Worm (Caenorhabditis elegans) whole organism, L4 larva: ENCODE measurements around the gene daf-2.
A peak's percentile ranks its signal among the peaks of the same experiment; 100 is the strongest.

Source experiments
- F10B5.3 ChIP-seq: sonication (generic microtip); optimal IDR thresholded peaks from 2 replicates; lab custom pipeline; 2016; ENCODE audit warnings: mild to moderate bottlenecking, missing genetic modification characterization, missing compliant biosample characterization
- Y105C5A.15 ChIP-seq: fragments of 200-800 bp; sonication (Bioruptor generic); IDR thresholded peaks from 2 replicates; pipeline ENCODE4 v1.3.6; 2022; ENCODE audit warnings: missing genetic modification characterization, missing compliant biosample characterization
- aha-1 ChIP-seq: fragments of 150-350 bp; peaks from one replicate; lab custom pipeline; 2014; ENCODE audit warnings: missing biosample characterization, missing genetic modification characterization
- aly-2 ChIP-seq: sonication (generic microtip); optimal IDR thresholded peaks from 2 replicates; lab custom pipeline; 2018; ENCODE audit warnings: missing biosample characterization, missing genetic modification characterization
- arid-1 ChIP-seq: fragments of 200-800 bp; sonication (Bioruptor generic); conservative IDR thresholded peaks from 2 replicates; pipeline ENCODE4 v1.3.6; 2022; ENCODE audit warnings: missing genetic modification reagents, missing genetic modification characterization, missing compliant biosample characterization
- attf-4 ChIP-seq: sonication (generic microtip); optimal IDR thresholded peaks from 3 replicates; lab custom pipeline; 2017; ENCODE audit warnings: missing biosample characterization, missing genetic modification characterization
- ceh-32 ChIP-seq: sonication (generic microtip); optimal IDR thresholded peaks from 2 replicates; lab custom pipeline; 2016; ENCODE audit warnings: mild to moderate bottlenecking, missing genetic modification characterization, missing compliant biosample characterization; ENCODE audit not compliant: poor library complexity
- ceh-44 ChIP-seq: fragments of 200-800 bp; sonication (Bioruptor generic); IDR thresholded peaks from 2 replicates; pipeline ENCODE4 v1.3.6; 2022; ENCODE audit warnings: missing genetic modification reagents, missing genetic modification characterization, missing compliant biosample characterization
- ceh-82 ChIP-seq: sonication (generic microtip); optimal IDR thresholded peaks from 2 replicates; lab custom pipeline; 2017; ENCODE audit warnings: missing biosample characterization, missing genetic modification characterization
- ctbp-1 ChIP-seq: fragments of 200-800 bp; sonication (Bioruptor generic); IDR thresholded peaks from 2 replicates; pipeline ENCODE4 v1.3.6; 2022; ENCODE audit warnings: missing genetic modification reagents, missing genetic modification characterization, missing compliant biosample characterization
- daf-19 ChIP-seq: fragments of 200-800 bp; sonication (Bioruptor generic); conservative IDR thresholded peaks from 2 replicates; pipeline ENCODE4 v1.3.6; 2022; ENCODE audit warnings: missing genetic modification characterization, missing compliant biosample characterization
- dpl-1 ChIP-seq: fragments of 150-350 bp; optimal IDR thresholded peaks from 2 replicates; lab custom pipeline; 2014; ENCODE audit warnings: missing biosample characterization, missing genetic modification reagents, missing genetic modification characterization
- duxl-1 ChIP-seq: sonication (generic microtip); optimal IDR thresholded peaks from 2 replicates; lab custom pipeline; 2016; ENCODE audit warnings: mild to moderate bottlenecking, missing genetic modification characterization, moderate library complexity, missing compliant biosample characterization; ENCODE audit not compliant: poor library complexity
- hif-1 ChIP-seq, 2 experiments: sonication (generic microtip); optimal IDR thresholded peaks; 2 replicates each; lab custom pipeline; 2016 to 2017; ENCODE audit warnings: missing compliant biosample characterization in 2 of 2, missing genetic modification characterization in 2 of 2, missing genetic modification reagents in 2 of 2, missing genotype in 2 of 2, mild to moderate bottlenecking in 1 of 2
- hlh-11 ChIP-seq: fragments of 200-800 bp; sonication (Bioruptor generic); optimal IDR thresholded peaks from 2 replicates; lab custom pipeline; 2018; ENCODE audit warnings: mild to moderate bottlenecking, missing genetic modification characterization, missing compliant biosample characterization
- hlh-30 ChIP-seq: sonication (generic microtip); optimal IDR thresholded peaks from 2 replicates; lab custom pipeline; 2017; ENCODE audit warnings: antibody characterized with exemption, mild to moderate bottlenecking, missing genetic modification characterization, missing compliant biosample characterization; ENCODE audit not compliant: insufficient read depth
- hmg-1.1 ChIP-seq: fragments of 200-800 bp; sonication (Bioruptor generic); IDR thresholded peaks from 2 replicates; pipeline ENCODE4 v1.3.6; 2022; ENCODE audit warnings: missing genetic modification reagents, missing genetic modification characterization, missing compliant biosample characterization
- jun-1 ChIP-seq: fragments of 150-350 bp; optimal IDR thresholded peaks from 2 replicates; lab custom pipeline; 2014; ENCODE audit warnings: missing biosample characterization, missing genetic modification reagents, missing genetic modification characterization
- lim-7 ChIP-seq: fragments of 200-800 bp; sonication (Bioruptor generic); IDR thresholded peaks from 2 replicates; pipeline ENCODE4 v1.3.6; 2022; ENCODE audit warnings: missing genetic modification characterization, missing compliant biosample characterization
- lin-1 ChIP-seq: fragments of 200-800 bp; sonication (Bioruptor generic); IDR thresholded peaks from 2 replicates; pipeline ENCODE4 v1.3.6; 2022; ENCODE audit warnings: missing genetic modification reagents, missing genetic modification characterization, missing compliant biosample characterization
- lin-13 ChIP-seq: fragments of 150-350 bp; optimal IDR thresholded peaks from 2 replicates; lab custom pipeline; 2014; ENCODE audit warnings: missing biosample characterization, missing genetic modification reagents, missing genetic modification characterization
- lin-38 ChIP-seq: fragments of 200-800 bp; sonication (Bioruptor generic); IDR thresholded peaks from 2 replicates; pipeline ENCODE4 v1.3.6; 2022; ENCODE audit warnings: missing genetic modification reagents, missing genetic modification characterization, missing compliant biosample characterization
- lsy-2 ChIP-seq, 2 experiments: fragments of 150-350 bp in 1 of 2; sonication (generic microtip) in 1 of 2; optimal IDR thresholded peaks; 2 replicates each; lab custom pipeline; 2014 to 2017; ENCODE audit warnings: missing biosample characterization in 2 of 2, missing genetic modification characterization in 2 of 2
- madf-5 ChIP-seq, 2 experiments: fragments of 200-800 bp; sonication (Bioruptor generic); IDR thresholded peaks; 2 replicates each; pipeline ENCODE4 v1.3.6; 2022; ENCODE audit warnings: missing compliant biosample characterization in 2 of 2, missing genetic modification characterization in 2 of 2
- madf-9 ChIP-seq: fragments of 200-800 bp; sonication (Bioruptor generic); conservative IDR thresholded peaks from 2 replicates; pipeline ENCODE4 v1.3.6; 2022; ENCODE audit warnings: missing genetic modification reagents, missing genetic modification characterization, missing compliant biosample characterization
- mdl-1 ChIP-seq, 2 experiments: fragments of 150-350 bp in 1 of 2; sonication (generic microtip) in 1 of 2; optimal IDR thresholded peaks; 2 replicates each; lab custom pipeline; 2014 to 2017; ENCODE audit warnings: missing biosample characterization in 2 of 2, missing genetic modification characterization in 2 of 2
- mdt-29 ChIP-seq: fragments of 200-800 bp; sonication (Bioruptor generic); IDR thresholded peaks from 2 replicates; pipeline ENCODE4 v1.3.6; 2022; ENCODE audit warnings: missing genetic modification reagents, missing genetic modification characterization, missing compliant biosample characterization
- mep-1 ChIP-seq: fragments of 150-350 bp; sonication (generic microtip); optimal IDR thresholded peaks from 3 replicates; lab custom pipeline; 2014; ENCODE audit warnings: missing biosample characterization, missing genetic modification characterization
- mes-2 ChIP-seq: sonication (generic microtip); optimal IDR thresholded peaks from 2 replicates; lab custom pipeline; 2016; ENCODE audit warnings: missing genotype, mild to moderate bottlenecking, missing genetic modification characterization, missing compliant biosample characterization; ENCODE audit not compliant: poor library complexity, severe bottlenecking
- nhr-11 ChIP-seq: fragments of 150-350 bp; optimal IDR thresholded peaks from 2 replicates; lab custom pipeline; 2014; ENCODE audit warnings: missing biosample characterization, missing genetic modification characterization
- nhr-25 ChIP-seq: sonication (generic microtip); optimal IDR thresholded peaks from 2 replicates; lab custom pipeline; 2017; ENCODE audit warnings: missing genetic modification characterization, mild to moderate bottlenecking, missing compliant biosample characterization, antibody characterized with exemption, moderate library complexity, borderline replicate concordance; ENCODE audit not compliant: insufficient read depth
- nhr-28 ChIP-seq: fragments of 150-350 bp; optimal IDR thresholded peaks from 2 replicates; lab custom pipeline; 2014; ENCODE audit warnings: missing biosample characterization, missing genetic modification characterization
- nhr-48 ChIP-seq: sonication (generic microtip); optimal IDR thresholded peaks from 2 replicates; lab custom pipeline; 2016; ENCODE audit warnings: mild to moderate bottlenecking, missing genetic modification characterization, missing compliant biosample characterization
- nhr-6 ChIP-seq: fragments of 150-350 bp; optimal IDR thresholded peaks from 2 replicates; lab custom pipeline; 2014; ENCODE audit warnings: missing biosample characterization, missing genetic modification characterization
- nhr-77 ChIP-seq: fragments of 150-350 bp; optimal IDR thresholded peaks from 2 replicates; lab custom pipeline; 2014; ENCODE audit warnings: missing biosample characterization, missing genetic modification characterization
- pqm-1 ChIP-seq: sonication (generic microtip); optimal IDR thresholded peaks from 2 replicates; lab custom pipeline; 2017; ENCODE audit warnings: missing biosample characterization, missing genetic modification characterization
- rbr-2 ChIP-seq: sonication (generic microtip); optimal IDR thresholded peaks from 2 replicates; lab custom pipeline; 2016; ENCODE audit warnings: missing genotype, missing genetic modification characterization, missing compliant biosample characterization
- set-16 ChIP-seq: fragments of 200-800 bp; sonication (Bioruptor generic); IDR thresholded peaks from 2 replicates; pipeline ENCODE4 v1.3.6; 2022; ENCODE audit warnings: missing genetic modification reagents, missing genetic modification characterization, missing compliant biosample characterization
- snpc-1.2 ChIP-seq: fragments of 200-800 bp; sonication (Bioruptor generic); IDR thresholded peaks from 2 replicates; pipeline ENCODE4 v1.3.6; 2022; ENCODE audit warnings: missing genetic modification reagents, missing genetic modification characterization, missing compliant biosample characterization
- tra-1 ChIP-seq: fragments of 200-800 bp; sonication (Bioruptor generic); IDR thresholded peaks from 2 replicates; pipeline ENCODE4 v1.3.6; 2022; ENCODE audit warnings: missing genetic modification reagents, missing genetic modification characterization, missing compliant biosample characterization
- zfp-2 ChIP-seq: sonication (generic microtip); optimal IDR thresholded peaks from 2 replicates; lab custom pipeline; 2016; ENCODE audit warnings: mild to moderate bottlenecking, missing genetic modification characterization, missing compliant biosample characterization
- zfp-3 ChIP-seq: fragments of 200-800 bp; sonication (Bioruptor generic); conservative IDR thresholded peaks from 2 replicates; pipeline ENCODE4 v1.3.6; 2022; ENCODE audit warnings: missing genetic modification reagents, missing genetic modification characterization, missing compliant biosample characterization
- zip-11 ChIP-seq: fragments of 200-800 bp; sonication (Bioruptor generic); IDR thresholded peaks from 2 replicates; pipeline ENCODE4 v1.3.6; 2022; ENCODE audit warnings: missing genetic modification characterization, missing compliant biosample characterization
- zip-2 ChIP-seq: fragments of 150-350 bp; optimal IDR thresholded peaks from 2 replicates; lab custom pipeline; 2014; ENCODE audit warnings: missing biosample characterization, missing genetic modification characterization

Gene daf-2

DNA sequence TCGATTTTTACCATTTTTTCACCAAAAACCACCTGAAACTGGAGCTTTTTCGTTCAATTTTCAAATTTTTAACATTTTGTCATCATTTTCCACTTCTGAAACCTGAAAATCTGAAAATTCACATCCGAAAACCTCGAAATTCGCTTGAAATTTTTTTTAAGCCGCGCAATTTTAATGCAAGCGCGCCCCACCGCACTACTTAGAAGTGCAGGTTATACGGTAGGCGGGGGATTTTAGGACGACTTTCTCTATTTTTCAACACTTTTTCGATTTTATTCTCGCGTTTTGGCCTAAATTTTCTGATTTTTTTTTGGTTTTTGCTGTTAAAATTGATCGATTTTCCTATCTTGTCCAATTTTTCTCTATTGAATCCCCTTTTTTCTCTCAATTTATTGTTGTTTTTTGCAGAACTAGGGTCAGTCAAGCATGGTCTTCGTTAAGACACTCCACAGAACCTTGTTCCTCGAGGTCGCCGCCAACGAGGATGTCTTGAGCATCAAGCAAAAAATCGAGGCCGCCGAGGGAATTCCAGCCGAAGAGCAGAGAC is 27.3 kb upstream of the daf-2 start, which contains the start of gene ubl-1 (continued):
- peak; percentile 69 for TF ChIP-seq nhr-28 (tag; lab: Kevin White, UChicago)
- no peak for TF ChIP-seq madf-5 (GFP tag; IDR thresholded peaks at IDR 0.05; lab: Robert Waterston, UW)
- TF ChIP-seq hlh-30 (tag; lab: Kevin White, UChicago) = peak; percentile 66
- peak; percentile 80 for TF ChIP-seq zfp-2
- peak; percentile 88 for TF ChIP-seq nhr-77 (tag; lab: Kevin White, UChicago)
- TF ChIP-seq aha-1 (tag; lab: Kevin White, UChicago) = peak; percentile 85
- TF ChIP-seq mdt-29 (GFP tag; lab: Robert Waterston, UW) = no peak

DNA sequence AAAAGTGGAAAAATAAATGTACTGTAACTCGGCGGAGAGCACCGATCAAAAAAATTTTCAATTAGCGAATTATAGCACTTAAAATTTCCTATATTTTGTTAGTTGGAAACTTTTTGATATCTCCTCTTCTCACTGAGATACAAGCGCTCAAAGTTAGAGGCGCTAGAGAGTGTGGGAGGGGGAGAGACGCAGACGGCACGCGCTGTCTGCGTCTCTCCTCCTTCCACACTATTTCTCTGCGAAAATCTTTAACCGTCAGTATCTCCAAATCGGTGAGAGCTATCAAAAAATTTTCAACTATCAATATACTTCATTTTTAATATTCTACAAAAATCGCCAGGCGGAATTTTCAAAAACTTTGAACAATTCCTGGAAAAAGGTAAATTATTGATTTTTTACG is 26.1 kb upstream of the daf-2 start:
- TF ChIP-seq pqm-1 (tag; lab: Kevin White, UChicago) (no peak), zfp-3 (GFP tag; lab: Robert Waterston, UW) (no peak), lin-38 (GFP tag; lab: Robert Waterston, UW) (peak; percentile 29), ctbp-1 (GFP tag; lab: Robert Waterston, UW) (no peak)
- TF ChIP-seq, all 104 proteins: peak for 1

DNA sequence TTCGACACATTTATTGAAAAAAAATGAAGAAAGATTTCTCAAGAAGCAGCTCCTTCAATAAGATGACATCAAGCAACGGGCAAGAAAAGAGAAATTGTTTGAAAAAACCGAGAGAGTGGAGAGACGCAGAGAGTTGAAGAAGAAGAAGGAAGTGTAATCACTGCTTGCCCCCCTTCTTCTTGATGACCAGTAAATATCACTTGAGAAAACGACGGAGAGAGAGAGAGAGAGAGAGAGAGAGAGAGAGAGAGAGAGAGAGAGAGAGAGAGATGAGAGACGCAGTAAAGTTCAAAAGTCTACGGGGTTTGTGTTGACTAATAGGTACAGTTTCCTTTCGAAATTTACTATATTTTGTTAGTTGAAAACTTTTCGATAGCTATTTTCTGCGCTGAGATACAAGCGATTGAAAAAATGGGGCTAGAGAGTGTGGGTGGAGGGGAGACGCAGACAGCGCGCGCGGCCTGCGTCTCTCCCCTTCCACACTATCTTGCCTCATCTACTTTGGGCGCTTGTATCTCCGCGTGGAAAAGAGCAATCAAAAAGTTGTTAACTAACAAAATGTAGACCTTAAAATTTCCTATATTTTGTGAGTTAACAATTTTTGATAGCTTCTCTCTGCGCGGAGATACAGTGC is 25.3 kb upstream of the daf-2 start:
- TF ChIP-seq lsy-2 (tag; optimal IDR thresholded peaks at IDR 0.05; lab: Kevin White, UChicago) (peak in 1 of 2 experiments; percentile 75), hif-1 (tag; optimal IDR thresholded peaks at IDR 0.05; lab: Kevin White, UChicago) (peak in 1 of 2 experiments; percentile 16), jun-1 (tag; lab: Kevin White, UChicago) (peak; percentile 13), nhr-48 (tag; lab: Kevin White, UChicago) (peak; percentile 25), nhr-11 (tag; lab: Kevin White, UChicago) (peak; percentile 41), nhr-25 (tag; lab: Kevin White, UChicago) (peak; percentile 39), hmg-1.1 (GFP tag; lab: Robert Waterston, UW) (peak; percentile 24; the same call in 1 of the 2 replicates), madf-9 (GFP tag; lab: Robert Waterston, UW) (no peak), mdl-1 (tag; optimal IDR thresholded peaks at IDR 0.05; lab: Kevin White, UChicago) (peak in 1 of 2 experiments; percentile 22), hlh-11 (tag; lab: Kevin White, UChicago) (peak; percentile 79), lin-38 (GFP tag; lab: Robert Waterston, UW) (peak; percentile 54), zip-11 (GFP tag; lab: Robert Waterston, UW) (no peak), ceh-32 (tag; lab: Kevin White, UChicago) (no peak), duxl-1 (no peak), Y105C5A.15 (GFP tag; lab: Robert Waterston, UW) (no peak), mdt-29 (GFP tag; lab: Robert Waterston, UW) (no peak), lin-1 (0 out of 2 replicates have a peak, but pooled peaks have one; percentile 33), pqm-1 (tag; lab: Kevin White, UChicago) (peak; percentile 8), zip-2 (tag; lab: Kevin White, UChicago) (no peak), rbr-2 (tag; lab: Kevin White, UChicago) (peak; percentile 31), mep-1 (tag; lab: Kevin White, UChicago) (peak; percentile 72), F10B5.3 (no peak), daf-19 (GFP tag; lab: Robert Waterston, UW) (no peak), ceh-44 (GFP tag; lab: Robert Waterston, UW) (no peak), set-16 (GFP tag; lab: Robert Waterston, UW) (peak; percentile 40), lim-7 (GFP tag; lab: Robert Waterston, UW) (no peak), tra-1 (GFP tag; lab: Robert Waterston, UW) (peak; percentile 48; the same call in 1 of the 2 replicates), ctbp-1 (GFP tag; lab: Robert Waterston, UW) (no peak), snpc-1.2 (no peak), mes-2 (peak; percentile 41), lin-13 (GFP tag; lab: Kevin White, UChicago) (peak; percentile 35), ceh-82 (tag; lab: Kevin White, UChicago) (no peak), nhr-6 (tag; lab: Kevin White, UChicago) (peak; percentile 22), arid-1 (GFP tag; lab: Robert Waterston, UW) (no peak), dpl-1 (GFP tag; lab: Kevin White, UChicago) (peak; percentile 34), attf-4 (tag; lab: Kevin White, UChicago) (no peak), aly-2 (tag; lab: Kevin White, UChicago) (no peak)
